Worm (Caenorhabditis elegans) whole organism, young adult: ENCODE results near the gene Y55F3AM.21.

Experiments used
- B0019.2 ChIP-seq: fragments of 200-800 bp; sonication (Bioruptor generic); conservative IDR thresholded peaks from 2 replicates; pipeline ENCODE4 v1.3.6; 2022; ENCODE audit warnings: missing genetic modification reagents, missing genetic modification characterization, missing compliant biosample characterization
- B0261.1 ChIP-seq: sonication (generic microtip); optimal IDR thresholded peaks from 2 replicates; lab custom pipeline; 2016; ENCODE audit warnings: mild to moderate bottlenecking, missing genetic modification characterization, moderate library complexity, missing compliant biosample characterization
- B0336.3 ChIP-seq: fragments of 200-800 bp; sonication (Bioruptor generic); IDR thresholded peaks from 2 replicates; pipeline ENCODE4 v1.3.6; 2022; ENCODE audit warnings: missing genetic modification characterization, missing compliant biosample characterization
- F10E7.11 ChIP-seq: sonication (generic microtip); optimal IDR thresholded peaks from 2 replicates; lab custom pipeline; 2017; ENCODE audit warnings: mild to moderate bottlenecking, missing genetic modification characterization, moderate library complexity, missing compliant biosample characterization
- F22D6.2 ChIP-seq: sonication (generic microtip); optimal IDR thresholded peaks from 2 replicates; lab custom pipeline; 2016; ENCODE audit warnings: mild to moderate bottlenecking, missing genetic modification characterization, missing compliant biosample characterization
- F23B12.7 ChIP-seq: sonication (generic microtip); optimal IDR thresholded peaks from 2 replicates; lab custom pipeline; 2017; ENCODE audit warnings: missing genetic modification characterization, mild to moderate bottlenecking, missing compliant biosample characterization, antibody characterized with exemption, moderate library complexity; ENCODE audit not compliant: insufficient read depth
- F57A8.1 ChIP-seq: fragments of 200-800 bp; sonication (Bioruptor generic); optimal IDR thresholded peaks from 2 replicates; lab custom pipeline; 2018; ENCODE audit warnings: mild to moderate bottlenecking, missing genetic modification characterization, moderate library complexity, missing compliant biosample characterization
- F57C9.4 ChIP-seq: sonication (generic microtip); optimal IDR thresholded peaks from 2 replicates; lab custom pipeline; 2017; ENCODE audit warnings: mild to moderate bottlenecking, missing genetic modification characterization, missing compliant biosample characterization
- K12H6.12 ChIP-seq: fragments of 200-800 bp; sonication (Bioruptor generic); optimal IDR thresholded peaks from 2 replicates; lab custom pipeline; 2018; ENCODE audit warnings: mild to moderate bottlenecking, missing genetic modification characterization, missing compliant biosample characterization
- T26A5.8 ChIP-seq: sonication (generic microtip); optimal IDR thresholded peaks from 2 replicates; lab custom pipeline; 2016; ENCODE audit warnings: missing genetic modification characterization, missing compliant biosample characterization
- Y95B8A.8 ChIP-seq: fragments of 200-800 bp; sonication (Bioruptor generic); IDR thresholded peaks from 2 replicates; pipeline ENCODE4 v1.3.6; 2022; ENCODE audit warnings: missing genetic modification reagents, missing genetic modification characterization, missing compliant biosample characterization
- ZK185.1 ChIP-seq: sonication (generic microtip); optimal IDR thresholded peaks from 2 replicates; lab custom pipeline; 2016; ENCODE audit warnings: mild to moderate bottlenecking, missing genetic modification characterization, missing compliant biosample characterization; ENCODE audit not compliant: poor library complexity, severe bottlenecking
- aptf-3 ChIP-seq: fragments of 200-800 bp; sonication (Bioruptor generic); IDR thresholded peaks from 2 replicates; pipeline ENCODE4 v1.3.6; 2022; ENCODE audit warnings: missing genetic modification characterization, missing compliant biosample characterization
- athp-1 ChIP-seq: sonication (generic microtip); optimal IDR thresholded peaks from 2 replicates; lab custom pipeline; 2017; ENCODE audit warnings: mild to moderate bottlenecking, missing genetic modification characterization, missing compliant biosample characterization
- bed-1 ChIP-seq: fragments of 200-800 bp; sonication (Bioruptor generic); IDR thresholded peaks from 2 replicates; pipeline ENCODE4 v1.3.6; 2022; ENCODE audit warnings: missing genetic modification reagents, missing genetic modification characterization, missing compliant biosample characterization
- ceh-27 ChIP-seq: fragments of 200-800 bp; sonication (Bioruptor generic); optimal IDR thresholded peaks from 2 replicates; lab custom pipeline; 2018; ENCODE audit warnings: mild to moderate bottlenecking, missing genetic modification characterization, moderate library complexity, missing compliant biosample characterization
- ceh-40 ChIP-seq: fragments of 200-800 bp; sonication (Bioruptor generic); IDR thresholded peaks from 2 replicates; pipeline ENCODE4 v1.3.6; 2022; ENCODE audit warnings: missing genetic modification characterization, missing compliant biosample characterization
- ceh-91 ChIP-seq: fragments of 200-800 bp; sonication (Bioruptor generic); IDR thresholded peaks from 2 replicates; pipeline ENCODE4 v1.3.6; 2022; ENCODE audit warnings: missing genetic modification reagents, missing genetic modification characterization, missing compliant biosample characterization
- dpl-1 ChIP-seq: fragments of 150-350 bp; optimal IDR thresholded peaks from 2 replicates; lab custom pipeline; 2014; ENCODE audit warnings: missing biosample characterization, missing genetic modification reagents, missing genetic modification characterization
- egl-44 ChIP-seq: fragments of 200-800 bp; sonication (Bioruptor generic); IDR thresholded peaks from 2 replicates; pipeline ENCODE4 v1.3.6; 2022; ENCODE audit warnings: missing genetic modification reagents, missing genetic modification characterization, missing compliant biosample characterization
- ets-4 ChIP-seq: fragments of 200-800 bp; sonication (Bioruptor generic); optimal IDR thresholded peaks from 2 replicates; lab custom pipeline; 2018; ENCODE audit warnings: mild to moderate bottlenecking, missing genetic modification characterization, missing compliant biosample characterization
- hlh-12 ChIP-seq: sonication (generic microtip); optimal IDR thresholded peaks from 2 replicates; lab custom pipeline; 2016; ENCODE audit warnings: missing genetic modification characterization, missing compliant biosample characterization
- hlh-26 ChIP-seq: fragments of 200-800 bp; sonication (Bioruptor generic); conservative IDR thresholded peaks from 2 replicates; pipeline ENCODE4 v1.3.6; 2022; ENCODE audit warnings: missing genetic modification reagents, missing genetic modification characterization, missing compliant biosample characterization
- hmg-1.2 ChIP-seq: fragments of 200-800 bp; sonication (Bioruptor generic); IDR thresholded peaks from 2 replicates; pipeline ENCODE4 v1.3.6; 2022; ENCODE audit warnings: missing genetic modification reagents, missing genetic modification characterization, missing compliant biosample characterization
- let-526 ChIP-seq: fragments of 200-800 bp; sonication (Bioruptor generic); IDR thresholded peaks from 2 replicates; pipeline ENCODE4 v1.3.6; 2022; ENCODE audit warnings: missing genetic modification reagents, missing genetic modification characterization, missing compliant biosample characterization
- lin-40 ChIP-seq: sonication (generic microtip); optimal IDR thresholded peaks from 2 replicates; lab custom pipeline; 2016; ENCODE audit warnings: missing genetic modification characterization, mild to moderate bottlenecking, missing compliant biosample characterization, missing genotype, missing genetic modification reagents
- madf-10 ChIP-seq: sonication (generic microtip); optimal IDR thresholded peaks from 2 replicates; lab custom pipeline; 2016; ENCODE audit warnings: mild to moderate bottlenecking, missing genetic modification characterization, missing compliant biosample characterization
- madf-6 ChIP-seq: fragments of 200-800 bp; sonication (Bioruptor generic); IDR thresholded peaks from 2 replicates; pipeline ENCODE4 v1.3.6; 2022; ENCODE audit warnings: missing genetic modification reagents, missing genetic modification characterization, missing compliant biosample characterization
- mcd-1 ChIP-seq: fragments of 200-800 bp; sonication (Bioruptor generic); IDR thresholded peaks from 2 replicates; pipeline ENCODE4 v1.3.6; 2022; ENCODE audit warnings: missing genetic modification reagents, missing genetic modification characterization, missing compliant biosample characterization
- mel-28 ChIP-seq: sonication (generic microtip); optimal IDR thresholded peaks from 2 replicates; lab custom pipeline; 2016; ENCODE audit warnings: borderline replicate concordance, mild to moderate bottlenecking, missing genetic modification characterization, missing compliant biosample characterization
- mes-4 ChIP-seq: sonication (generic microtip); optimal IDR thresholded peaks from 2 replicates; lab custom pipeline; 2016; ENCODE audit warnings: missing genotype, missing genetic modification characterization, missing compliant biosample characterization
- nfya-1 ChIP-seq: sonication (generic microtip); optimal IDR thresholded peaks from 2 replicates; lab custom pipeline; 2017; ENCODE audit warnings: antibody characterized with exemption, missing compliant biosample characterization, missing genetic modification characterization, borderline replicate concordance; ENCODE audit not compliant: insufficient read depth
- nfya-2 ChIP-seq: fragments of 200-800 bp; sonication (Bioruptor generic); IDR thresholded peaks from 2 replicates; pipeline ENCODE4 v1.3.6; 2022; ENCODE audit warnings: missing genetic modification reagents, missing genetic modification characterization, missing compliant biosample characterization
- nhr-27 ChIP-seq: fragments of 200-800 bp; sonication (Bioruptor generic); optimal IDR thresholded peaks from 2 replicates; lab custom pipeline; 2018; ENCODE audit warnings: mild to moderate bottlenecking, missing genetic modification characterization, moderate library complexity, missing compliant biosample characterization
- nhr-80 ChIP-seq: sonication (generic microtip); optimal IDR thresholded peaks from 2 replicates; lab custom pipeline; 2016; ENCODE audit warnings: missing genetic modification characterization, missing compliant biosample characterization
- nhr-90 ChIP-seq: sonication (generic microtip); optimal IDR thresholded peaks from 2 replicates; lab custom pipeline; 2016; ENCODE audit warnings: missing genotype, mild to moderate bottlenecking, missing genetic modification characterization, missing compliant biosample characterization
- pha-4 ChIP-seq: fragments of 150-350 bp; sonication (generic microtip); optimal IDR thresholded peaks from 2 replicates; lab custom pipeline; 2014; ENCODE audit warnings: missing biosample characterization, missing genetic modification reagents, missing genetic modification characterization
- rpc-1 ChIP-seq, 2 experiments: fragments of 150-350 bp in 1 of 2; sonication (generic microtip) in 1 of 2; optimal IDR thresholded peaks; 2 replicates each; lab custom pipeline; 2014 to 2018; ENCODE audit warnings: missing biosample characterization in 1 of 2, missing genetic modification characterization in 1 of 2, missing genetic modification reagents in 1 of 2, missing genotype in 1 of 2
- sea-2 ChIP-seq: fragments of 200-800 bp; sonication (Bioruptor generic); IDR thresholded peaks from 2 replicates; pipeline ENCODE4 v1.3.6; 2022; ENCODE audit warnings: missing genetic modification characterization, missing compliant biosample characterization
- snpc-4 ChIP-seq, 5 experiments: fragments of 150-350 bp in 1 of 5; sonication (generic microtip) in 4 of 5; optimal IDR thresholded peaks; 2 replicates each; lab custom pipeline; 2014 to 2018; ENCODE audit warnings: missing genetic modification characterization in 5 of 5, missing biosample characterization in 3 of 5, antibody characterized with exemption in 2 of 5, mild to moderate bottlenecking in 2 of 5, missing compliant biosample characterization in 2 of 5, missing genotype in 2 of 5, moderate library complexity in 2 of 5, missing genetic modification reagents in 1 of 5
- tbp1 ChIP-seq: fragments of 200-800 bp; sonication (Bioruptor generic); optimal IDR thresholded peaks from 2 replicates; lab custom pipeline; 2018; ENCODE audit warnings: mild to moderate bottlenecking, missing genetic modification characterization, missing compliant biosample characterization
- tlf-1 ChIP-seq: fragments of 200-800 bp; sonication (Bioruptor generic); optimal IDR thresholded peaks from 2 replicates; lab custom pipeline; 2018; ENCODE audit warnings: mild to moderate bottlenecking, missing genetic modification characterization, missing compliant biosample characterization
- unc-130 ChIP-seq: sonication (generic microtip); optimal IDR thresholded peaks from 2 replicates; lab custom pipeline; 2016; ENCODE audit warnings: missing genetic modification reagents, missing genetic modification characterization, missing compliant biosample characterization
- xnd-1 ChIP-seq: sonication (generic microtip); optimal IDR thresholded peaks from 2 replicates; lab custom pipeline; 2016; ENCODE audit warnings: missing genotype, missing genetic modification reagents, missing genetic modification characterization, missing compliant biosample characterization
- ztf-25 ChIP-seq: fragments of 200-800 bp; sonication (Bioruptor generic); IDR thresholded peaks from 2 replicates; pipeline ENCODE4 v1.3.6; 2022; ENCODE audit warnings: missing genetic modification reagents, missing genetic modification characterization, missing compliant biosample characterization
- ztf-28 ChIP-seq: fragments of 200-800 bp; sonication (Bioruptor generic); IDR thresholded peaks from 2 replicates; pipeline ENCODE4 v1.3.6; 2022; ENCODE audit warnings: missing genetic modification reagents, missing genetic modification characterization, missing compliant biosample characterization

The Y55F3AM.21 gene

ce11 chrIV:1093870-1094564, 42.5 kb upstream of the Y55F3AM.21 start, which contains the start of the genes cct-8 and Y55F3AR.2 (continued):
- TF ChIP-seq ets-4 (GFP tag; lab: Kevin White, UChicago) (peak; percentile 30), egl-44 (peak; percentile 74; the same call in 1 of the 2 replicates), sea-2 (GFP tag; lab: Robert Waterston, UW) (peak; percentile 87; the same call in 1 of the 2 replicates), lin-40 (tag; lab: Kevin White, UChicago) (peak; percentile 98), nfya-1 (tag; lab: Kevin White, UChicago) (no peak), snpc-4 (GFP tag; optimal IDR thresholded peaks at IDR 0.05; lab: Kevin White, UChicago) (peak; percentile 71), snpc-4 (tag; optimal IDR thresholded peaks at IDR 0.05; lab: Kevin White, UChicago) (peak; percentile 69 to 87 (median 78)), F10E7.11 (tag; lab: Kevin White, UChicago) (peak; percentile 94), mcd-1 (GFP tag; lab: Robert Waterston, UW) (peak; percentile 99), rpc-1 (optimal IDR thresholded peaks at IDR 0.05; lab: Kevin White, UChicago) (peak; percentile 44), rpc-1 (tag; optimal IDR thresholded peaks at IDR 0.05; lab: Kevin White, UChicago) (peak; percentile 2), B0019.2 (GFP tag; lab: Robert Waterston, UW) (peak; percentile 93), pha-4 (tag; lab: Kevin White, UChicago) (peak; percentile 88), ceh-91 (GFP tag; lab: Robert Waterston, UW) (peak; percentile 96), madf-10 (tag; lab: Kevin White, UChicago) (peak; percentile 89), ceh-40 (GFP tag; lab: Robert Waterston, UW) (peak; percentile 67; the same call in 1 of the 2 replicates), xnd-1 (tag; lab: Kevin White, UChicago) (peak; percentile 78), hmg-1.2 (GFP tag; lab: Robert Waterston, UW) (peak; percentile 91), mel-28 (tag; lab: Kevin White, UChicago) (peak; percentile 91), unc-130 (GFP tag; lab: Kevin White, UChicago) (peak; percentile 71), T26A5.8 (tag; lab: Kevin White, UChicago) (peak; percentile 82), B0336.3 (peak; percentile 99), nfya-2 (GFP tag; lab: Robert Waterston, UW) (peak; percentile 92), B0261.1 (tag; lab: Kevin White, UChicago) (peak; percentile 45), aptf-3 (peak; percentile 83; the same call in 1 of the 2 replicates), F57C9.4 (peak; percentile 65), athp-1 (tag; lab: Kevin White, UChicago) (peak; percentile 99), F23B12.7 (peak; percentile 90), dpl-1 (GFP tag; lab: Kevin White, UChicago) (peak; percentile 82), hlh-12 (tag; lab: Kevin White, UChicago) (no peak), F57A8.1 (GFP tag; lab: Kevin White, UChicago) (no peak), hlh-26 (GFP tag; lab: Robert Waterston, UW) (no peak), ztf-25 (GFP tag; lab: Robert Waterston, UW) (peak; percentile 71; the same call in 1 of the 2 replicates), nhr-27 (tag; lab: Kevin White, UChicago) (peak; percentile 37), ztf-28 (peak; percentile 92), tbp1 (GFP tag; lab: Kevin White, UChicago) (peak; percentile 79), let-526 (GFP tag; lab: Robert Waterston, UW) (peak; percentile 96), F22D6.2 (tag; lab: Kevin White, UChicago) (peak; percentile 86), K12H6.12 (tag; lab: Kevin White, UChicago) (peak; percentile 92), bed-1 (GFP tag; lab: Robert Waterston, UW) (0 out of 2 replicates have a peak, but pooled peaks have one; percentile 77), nhr-90 (tag; lab: Kevin White, UChicago) (peak; percentile 49), mes-4 (tag; lab: Kevin White, UChicago) (peak; percentile 35), ceh-27 (peak; percentile 96), nhr-80 (tag; lab: Kevin White, UChicago) (peak; percentile 29), madf-6 (GFP tag; lab: Robert Waterston, UW) (peak; percentile 98), ZK185.1 (tag; lab: Kevin White, UChicago) (peak; percentile 97), tlf-1 (GFP tag; lab: Kevin White, UChicago) (peak; percentile 99), Y95B8A.8 (peak; percentile 97)
